Worm (Caenorhabditis elegans) whole organism, L4/young adult: ENCODE measurements around the gene srw-71.
"Not testable (repeated sequence)": the region's sequence is repeated elsewhere in the genome, so short reads cannot be mapped to it uniquely, and the experiment has no call there.

Experiments
- W03F9.2 ChIP-seq: fragments of 150-350 bp; optimal IDR thresholded peaks from 2 replicates; lab custom pipeline; 2014; ENCODE audit warnings: missing biosample characterization, missing genetic modification characterization
- dao-5 ChIP-seq: sonication (generic microtip); optimal IDR thresholded peaks from 2 replicates; lab custom pipeline; 2016; ENCODE audit warnings: missing genotype, missing genetic modification characterization, moderate library complexity, missing compliant biosample characterization
- him-1 ChIP-seq: sonication (generic microtip); optimal IDR thresholded peaks from 2 replicates; lab custom pipeline; 2016; ENCODE audit warnings: missing genotype, missing genetic modification reagents, missing genetic modification characterization, missing compliant biosample characterization

srw-71 gene

DNA sequence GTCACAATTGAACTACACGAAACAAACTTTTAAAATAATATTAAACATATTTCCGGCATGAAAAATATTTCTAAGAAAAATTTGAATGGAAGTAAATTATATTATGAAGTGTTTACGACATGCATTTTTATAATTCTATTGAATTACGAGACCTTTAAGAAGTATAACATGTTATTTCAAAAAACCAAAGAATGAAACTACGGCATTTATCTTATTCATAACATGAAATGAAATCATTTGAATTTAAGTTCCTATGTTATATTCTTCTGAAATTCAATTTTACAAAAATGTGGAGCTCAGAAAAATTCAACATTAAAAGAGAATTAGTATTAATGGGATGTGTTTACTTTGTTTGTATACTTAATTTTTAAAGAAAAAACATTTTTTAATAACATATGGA, at the start of gene srw-71:
TSS of gene srw-71 (minus strand) at position 101 of the 400 bp plus-strand sequence.
- no peak for TF ChIP-seq W03F9.2 (tag; lab: Kevin White, UChicago)
- no peak for TF ChIP-seq him-1
- TF ChIP-seq dao-5 (tag; lab: Kevin White, UChicago): no peak

DNA sequence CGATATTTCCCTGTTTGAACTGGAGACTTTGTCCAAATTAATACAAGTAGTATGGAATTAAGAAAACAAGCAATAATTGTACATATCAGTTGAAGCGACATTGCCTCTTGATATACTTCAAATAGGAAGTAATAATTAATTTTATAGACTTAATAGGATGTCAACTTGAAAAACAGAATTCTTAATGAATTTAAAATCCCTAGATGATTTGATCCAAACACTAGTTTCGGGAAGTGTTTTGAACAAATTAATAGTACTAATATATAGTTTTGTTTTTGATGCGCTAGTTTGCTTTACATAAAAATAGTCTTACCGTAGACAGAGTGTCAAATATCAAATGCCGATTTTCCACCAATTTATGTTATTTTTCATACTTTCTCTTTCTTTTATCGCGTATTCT, 47.5 kb upstream of the srw-71 start, which contains the start of gene str-190:
TSS of gene str-190 (minus strand) at position 101 of the 400 bp plus-strand sequence.
- TF ChIP-seq W03F9.2 (tag; lab: Kevin White, UChicago) (no peak), dao-5 (tag; lab: Kevin White, UChicago) (no peak), him-1 (no peak)

DNA sequence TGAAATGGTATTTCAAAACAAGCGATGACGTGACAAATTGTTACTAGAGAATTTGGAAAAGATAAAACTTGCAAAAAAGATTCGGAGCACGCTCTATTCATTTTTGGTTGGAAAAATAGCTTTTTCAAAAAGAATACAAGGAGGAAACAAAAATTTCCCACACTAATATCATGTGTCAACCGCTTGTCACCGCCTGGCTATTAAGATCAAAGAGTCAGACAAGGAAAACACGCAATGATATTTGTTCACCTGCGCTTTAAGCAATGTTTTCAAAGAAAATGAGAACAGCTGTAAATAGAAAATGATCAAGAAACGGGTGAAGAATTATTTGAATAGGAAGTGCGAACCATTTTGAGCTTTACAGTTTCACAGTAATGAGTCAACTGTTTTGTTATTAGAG, 45.9 kb upstream of the srw-71 start, which contains the start of gene srh-125:
TSS of gene srh-125 (minus strand) at position 101 of the 400 bp plus-strand sequence.
- TF ChIP-seq dao-5 (tag; lab: Kevin White, UChicago): no peak
- TF ChIP-seq W03F9.2 (tag; lab: Kevin White, UChicago): no peak
- TF ChIP-seq him-1: no peak

- TF ChIP-seq dao-5 (tag; lab: Kevin White, UChicago): no peak
- no peak for TF ChIP-seq W03F9.2 (tag; lab: Kevin White, UChicago)
- no peak for TF ChIP-seq him-1
Measured at ce11 chrV:7472815-7473214, 41.9 kb upstream of the srw-71 start, which contains the start of gene str-28. Gene str-28, minus strand, starts transcription at chrV:7472915.

DNA sequence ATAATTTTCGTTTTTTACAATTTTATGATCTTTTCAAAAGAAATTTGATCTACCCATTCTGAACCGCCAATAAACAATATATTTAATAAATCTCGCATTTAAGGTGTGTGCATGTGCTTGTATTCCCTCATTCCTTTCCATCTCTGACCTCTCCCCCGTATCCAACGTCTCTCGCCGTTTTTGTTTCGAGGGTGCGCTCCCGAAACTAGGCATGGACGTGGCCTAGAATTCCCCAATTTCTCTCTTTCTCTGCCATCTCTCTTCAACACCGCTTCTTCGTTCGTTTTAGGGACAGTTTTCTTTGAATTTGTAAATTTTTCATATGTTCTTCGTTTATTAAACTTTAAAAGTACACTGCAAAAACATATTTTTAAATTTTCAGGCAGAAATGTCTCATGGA, 34.6 kb upstream of the srw-71 start, which contains the start of gene F25E5.1:
TSS of gene F25E5.1 (plus strand) at position 376 of the 400 bp plus-strand sequence.
- TF ChIP-seq W03F9.2 (tag; lab: Kevin White, UChicago) (no peak), dao-5 (tag; lab: Kevin White, UChicago) (no peak), him-1 (no peak)

DNA sequence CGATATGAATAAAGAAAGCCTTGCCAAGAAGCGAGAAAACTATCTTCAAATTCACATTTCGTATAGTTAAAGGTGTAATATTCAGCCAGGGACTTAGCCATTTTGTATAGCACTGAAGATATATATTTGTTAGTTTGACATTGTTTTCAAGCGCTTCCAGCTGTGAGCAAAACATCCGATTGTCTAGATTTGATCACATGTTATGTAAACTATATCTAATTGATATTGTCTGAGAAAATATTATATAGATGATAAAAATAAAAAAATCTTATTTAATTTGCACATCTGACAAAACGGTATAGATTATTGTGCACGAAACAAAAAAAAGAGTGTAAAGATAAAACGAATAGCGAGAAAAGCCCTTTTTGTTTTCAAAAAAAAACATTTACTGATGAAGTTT, 33.8 kb upstream of the srw-71 start, which contains the start of gene srh-89:
TSS of gene srh-89 (minus strand) at position 101 of the 400 bp plus-strand sequence.
- TF ChIP-seq him-1: no peak
- no peak for TF ChIP-seq dao-5 (tag; lab: Kevin White, UChicago)
- no peak for TF ChIP-seq W03F9.2 (tag; lab: Kevin White, UChicago)

DNA sequence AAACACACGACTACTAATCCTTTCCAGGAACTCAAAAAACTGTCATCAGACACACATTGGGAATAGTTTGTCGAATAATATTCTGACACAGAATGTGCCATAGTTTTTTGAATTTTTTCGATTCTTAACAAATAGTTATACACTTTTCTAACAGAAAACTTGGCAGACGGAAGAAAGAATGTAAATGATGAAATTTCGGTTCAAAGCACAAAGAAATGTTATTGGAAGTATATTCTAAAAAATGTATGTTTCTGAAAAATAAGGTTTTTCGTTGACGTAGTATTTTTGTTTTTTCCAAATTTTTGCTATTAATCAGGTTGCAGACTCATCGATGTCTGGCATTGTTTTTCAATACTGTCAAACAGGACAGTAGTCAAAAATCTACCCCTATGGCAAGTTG, 30.0 kb upstream of the srw-71 start, which contains the start of gene srh-92:
TSS of gene srh-92 (minus strand) at position 101 of the 400 bp plus-strand sequence.
- TF ChIP-seq him-1 (no peak), W03F9.2 (tag; lab: Kevin White, UChicago) (no peak), dao-5 (tag; lab: Kevin White, UChicago) (no peak)

DNA sequence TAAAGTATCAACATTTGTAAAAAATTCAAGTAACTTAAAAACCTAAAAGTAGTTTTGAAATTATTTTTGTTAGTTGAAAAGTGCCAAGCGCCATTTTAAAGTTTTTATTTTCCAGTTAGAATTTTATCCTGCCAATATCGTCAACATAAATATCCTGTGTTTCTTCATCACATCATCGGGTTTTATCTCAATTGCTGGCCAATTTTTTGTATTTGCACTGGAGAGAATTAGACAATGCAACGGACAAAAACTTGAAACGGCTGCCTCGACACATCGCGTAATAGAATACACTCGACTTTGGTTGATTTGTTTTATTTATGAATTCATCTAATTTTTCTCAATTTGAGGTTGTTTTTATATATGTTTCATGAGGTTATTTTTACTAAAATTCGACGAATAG, 24.1 kb upstream of the srw-71 start, which contains the start of gene F25E5.2:
TSS of gene F25E5.2 (plus strand) at position 301 of the 400 bp plus-strand sequence.
- TF ChIP-seq dao-5 (tag; lab: Kevin White, UChicago) (no peak), W03F9.2 (tag; lab: Kevin White, UChicago) (no peak), him-1 (no peak)

ce11 chrV:7454236-7454635, 23.3 kb upstream of the srw-71 start, which contains the start of gene try-8:
Gene try-8, minus strand, starts transcription at chrV:7454336.
- TF ChIP-seq him-1 (no peak), dao-5 (tag; lab: Kevin White, UChicago) (no peak), W03F9.2 (tag; lab: Kevin White, UChicago) (no peak)

DNA sequence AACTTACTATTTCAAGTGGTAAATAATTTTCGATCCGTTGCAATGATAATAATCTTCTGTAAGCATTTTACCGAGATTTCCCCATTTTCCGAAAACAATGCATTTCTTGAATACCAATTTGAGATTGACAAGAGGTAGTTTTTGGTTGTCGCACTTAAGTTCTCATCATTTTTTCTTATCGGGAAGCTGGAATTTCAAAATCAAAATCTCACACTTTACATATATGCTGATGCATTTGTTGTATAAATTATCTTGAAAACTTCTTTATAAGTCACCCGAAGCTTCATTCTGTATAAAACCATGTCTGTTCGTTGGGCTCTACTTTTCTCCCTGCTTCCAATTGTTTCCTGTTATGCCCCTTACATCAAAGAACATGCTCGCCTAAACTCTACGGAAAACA, 20.5 kb upstream of the srw-71 start, which contains the start of gene try-11:
TSS of gene try-11 (plus strand) at position 301 of the 400 bp plus-strand sequence.
- TF ChIP-seq him-1: no peak
- no peak for TF ChIP-seq W03F9.2 (tag; lab: Kevin White, UChicago)
- TF ChIP-seq dao-5 (tag; lab: Kevin White, UChicago): no peak

ce11 chrV:7449303-7449827, 18.4 kb upstream of the srw-71 start, which contains the start of gene try-12:
Gene try-12, plus strand, starts transcription at chrV:7449353.
- TF ChIP-seq him-1: no peak
- no peak for TF ChIP-seq dao-5 (tag; lab: Kevin White, UChicago)
- no peak for TF ChIP-seq W03F9.2 (tag; lab: Kevin White, UChicago)

DNA sequence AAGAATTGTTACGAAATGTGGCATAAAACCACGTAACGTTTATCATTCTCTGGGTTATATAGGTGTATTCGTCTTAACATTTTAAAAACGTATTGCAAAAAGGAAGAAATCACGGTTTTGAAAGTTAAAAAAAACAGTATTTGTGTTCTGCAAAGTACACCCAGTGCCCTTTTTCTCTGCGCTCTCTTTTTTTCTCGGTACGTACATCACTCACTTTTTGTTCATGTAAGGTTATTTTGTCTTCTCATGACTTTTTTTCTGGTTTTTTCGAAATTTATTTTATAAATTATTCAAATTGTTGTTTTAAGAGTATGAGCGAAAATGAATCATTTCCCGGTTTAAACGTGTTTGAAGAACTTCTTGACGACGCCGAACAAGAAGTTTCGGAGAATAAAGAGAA, 16.0 kb upstream of the srw-71 start, which contains the start of gene F25E5.5:
TSS of gene F25E5.5 (plus strand) at position 301 of the 400 bp plus-strand sequence.
- TF ChIP-seq dao-5 (tag; lab: Kevin White, UChicago): no peak
- no peak for TF ChIP-seq him-1
- TF ChIP-seq W03F9.2 (tag; lab: Kevin White, UChicago): no peak

DNA sequence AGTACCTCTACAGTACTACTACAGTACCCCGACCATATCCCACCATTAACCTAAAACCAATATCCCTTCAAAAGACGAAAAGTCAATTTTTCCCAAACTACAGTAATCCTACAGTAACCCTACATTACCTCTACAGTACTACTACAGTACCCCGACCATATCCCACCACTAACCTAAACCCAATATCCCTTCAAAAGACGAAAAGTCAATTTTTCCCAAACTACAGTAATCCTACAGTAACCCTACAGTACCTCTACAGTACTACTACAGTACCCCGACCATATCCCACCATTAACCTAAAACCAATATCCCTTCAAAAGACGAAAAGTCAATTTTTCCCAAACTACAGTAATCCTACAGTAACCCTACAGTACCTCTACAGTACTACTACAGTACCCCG, 13.4 kb upstream of the srw-71 start, which contains the start of gene nhr-141:
TSS of gene nhr-141 (plus strand) at position 331 of the 400 bp plus-strand sequence.
- TF ChIP-seq dao-5 (tag; lab: Kevin White, UChicago); W03F9.2 (tag; lab: Kevin White, UChicago); him-1: not testable (repeated sequence)

- TF ChIP-seq dao-5 (tag; lab: Kevin White, UChicago) (no peak), him-1 (no peak), W03F9.2 (tag; lab: Kevin White, UChicago) (no peak)
Measured at ce11 chrV:7439807-7440206, 8.9 kb upstream of the srw-71 start, which contains the start of gene try-13. Gene try-13, plus strand, starts transcription at chrV:7440107.
